Worm (Caenorhabditis elegans) whole organism, young adult: ENCODE measurements around the gene ZK686.2.
A peak's percentile ranks its signal among the peaks of the same experiment; 100 is the strongest.

Experiments
- D2030.7 ChIP-seq: fragments of 200-800 bp; sonication (Bioruptor generic); IDR thresholded peaks from 2 replicates; pipeline ENCODE4 v1.3.6; 2022; ENCODE audit warnings: missing genetic modification reagents, missing genetic modification characterization, missing compliant biosample characterization
- F10E7.11 ChIP-seq: sonication (generic microtip); optimal IDR thresholded peaks from 2 replicates; lab custom pipeline; 2017; ENCODE audit warnings: mild to moderate bottlenecking, missing genetic modification characterization, moderate library complexity, missing compliant biosample characterization
- ama-1 ChIP-seq, 3 experiments: fragments of 150-350 bp in 1 of 3; sonication (generic microtip) in 2 of 3; optimal IDR thresholded peaks; 2 replicates each; lab custom pipeline; 2014 to 2018; ENCODE audit warnings: missing biosample characterization in 2 of 3, missing genetic modification characterization in 2 of 3, missing genetic modification reagents in 2 of 3
- aptf-2 ChIP-seq: fragments of 200-800 bp; sonication (Bioruptor generic); conservative IDR thresholded peaks from 2 replicates; pipeline ENCODE4 v1.3.6; 2022; ENCODE audit warnings: missing genetic modification reagents, missing genetic modification characterization, missing compliant biosample characterization
- egl-44 ChIP-seq: fragments of 200-800 bp; sonication (Bioruptor generic); IDR thresholded peaks from 2 replicates; pipeline ENCODE4 v1.3.6; 2022; ENCODE audit warnings: missing genetic modification reagents, missing genetic modification characterization, missing compliant biosample characterization
- him-1 ChIP-seq: sonication (generic microtip); optimal IDR thresholded peaks from 2 replicates; lab custom pipeline; 2016; ENCODE audit warnings: missing genotype, missing genetic modification reagents, missing genetic modification characterization, missing compliant biosample characterization
- lin-26 ChIP-seq: fragments of 200-800 bp; sonication (Bioruptor generic); IDR thresholded peaks from 2 replicates; pipeline ENCODE4 v1.3.6; 2022; ENCODE audit warnings: missing genetic modification reagents, missing genetic modification characterization, missing compliant biosample characterization
- lin-54 ChIP-seq: fragments of 200-800 bp; sonication (Bioruptor generic); optimal IDR thresholded peaks from 2 replicates; lab custom pipeline; 2018; ENCODE audit warnings: mild to moderate bottlenecking, missing genetic modification characterization, missing compliant biosample characterization
- nhr-179 ChIP-seq: sonication (generic microtip); optimal IDR thresholded peaks from 2 replicates; lab custom pipeline; 2016; ENCODE audit warnings: mild to moderate bottlenecking, missing genetic modification characterization, missing compliant biosample characterization
- pha-4 ChIP-seq: fragments of 150-350 bp; sonication (generic microtip); optimal IDR thresholded peaks from 2 replicates; lab custom pipeline; 2014; ENCODE audit warnings: missing biosample characterization, missing genetic modification reagents, missing genetic modification characterization
- snpc-1.1 ChIP-seq: sonication (generic microtip); optimal IDR thresholded peaks from 2 replicates; lab custom pipeline; 2017; ENCODE audit warnings: missing genetic modification characterization, mild to moderate bottlenecking, missing compliant biosample characterization, antibody characterized with exemption, moderate library complexity, missing genotype, missing genetic modification reagents; ENCODE audit not compliant: insufficient read depth
- tlf-1 ChIP-seq: fragments of 200-800 bp; sonication (Bioruptor generic); optimal IDR thresholded peaks from 2 replicates; lab custom pipeline; 2018; ENCODE audit warnings: mild to moderate bottlenecking, missing genetic modification characterization, missing compliant biosample characterization
- ztf-28 ChIP-seq: fragments of 200-800 bp; sonication (Bioruptor generic); IDR thresholded peaks from 2 replicates; pipeline ENCODE4 v1.3.6; 2022; ENCODE audit warnings: missing genetic modification reagents, missing genetic modification characterization, missing compliant biosample characterization

DNA sequence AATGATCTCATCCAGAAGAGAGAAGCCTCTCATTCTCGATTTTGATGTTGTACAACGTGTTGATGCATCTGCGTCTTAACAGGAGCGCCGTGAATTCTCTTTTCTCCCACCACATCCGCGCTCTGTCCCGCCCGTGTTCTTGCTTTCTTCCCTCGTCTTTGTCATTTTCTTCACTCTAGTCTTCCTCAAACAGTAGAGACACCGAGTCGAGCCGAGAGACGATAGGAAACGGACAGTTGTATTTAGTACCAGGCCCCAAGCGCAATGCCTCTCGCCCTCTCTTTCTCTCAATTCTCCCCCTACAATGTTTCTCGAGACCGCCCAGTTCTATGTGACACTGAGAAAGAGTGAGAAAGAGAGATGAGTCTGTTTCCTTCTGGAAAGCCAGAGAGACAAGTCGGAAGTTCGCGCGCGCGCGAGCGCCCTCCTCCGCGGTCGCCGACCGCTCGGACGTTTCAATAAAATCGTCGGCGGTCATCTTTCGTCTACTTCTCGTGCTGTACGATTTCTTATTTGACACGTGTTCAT is 36.3 kb downstream of the ZK686.2 start, which contains the start of gene ZK112.4:
- TF ChIP-seq ama-1 (optimal IDR thresholded peaks at IDR 0.05; lab: Kevin White, UChicago) (no peak), ama-1 (GFP tag; optimal IDR thresholded peaks at IDR 0.05; lab: Kevin White, UChicago) (no peak), D2030.7 (no peak), lin-54 (GFP tag; lab: Kevin White, UChicago) (no peak), nhr-179 (peak; percentile 28), snpc-1.1 (no peak), him-1 (tag; lab: Kevin White, UChicago) (no peak), tlf-1 (no peak), aptf-2 (no peak), egl-44 (GFP tag; lab: Robert Waterston, UW) (no peak), lin-26 (no peak), F10E7.11 (no peak), pha-4 (tag; lab: Kevin White, UChicago) (no peak), ztf-28 (GFP tag; lab: Robert Waterston, UW) (no peak)
